Fruit fly (Drosophila melanogaster) whole organism, prepupa: Measurements from ENCODE around the gene CG4069.

Experiments
- Blimp-1 ChIP-seq: fragments of 200-800 bp; sonication (Bioruptor generic); optimal IDR thresholded peaks from 3 replicates; lab custom pipeline; 2017; ENCODE audit warnings: missing biosample characterization, missing genetic modification characterization, mild to moderate bottlenecking, moderate library complexity, missing genetic modification reagents
- CG10631 ChIP-seq: fragments of 200-800 bp; sonication (Bioruptor generic); optimal IDR thresholded peaks from 2 replicates; lab custom pipeline; 2016; ENCODE audit warnings: missing biosample characterization, missing genetic modification characterization
- CG11902 ChIP-seq: fragments of 200-800 bp; sonication (Bioruptor generic); optimal IDR thresholded peaks from 3 replicates; lab custom pipeline; 2016; ENCODE audit warnings: missing biosample characterization, missing genetic modification characterization
- CG15336 ChIP-seq: fragments of 200-800 bp; sonication (Bioruptor generic); IDR thresholded peaks from 2 replicates; pipeline ENCODE4 v1.3.6; 2022; ENCODE audit warnings: missing biosample characterization, missing genetic modification characterization
- CG1621 ChIP-seq: fragments of 200-800 bp; sonication (Bioruptor generic); optimal IDR thresholded peaks from 3 replicates; lab custom pipeline; 2018; ENCODE audit warnings: missing biosample characterization, mild to moderate bottlenecking, missing genetic modification characterization
- CG32006 ChIP-seq: fragments of 200-800 bp; sonication (Bioruptor generic); optimal IDR thresholded peaks from 3 replicates; lab custom pipeline; 2017; ENCODE audit warnings: missing biosample characterization, mild to moderate bottlenecking, missing genetic modification characterization
- CG34406 ChIP-seq: fragments of 200-800 bp; sonication (Bioruptor generic); optimal IDR thresholded peaks from 3 replicates; lab custom pipeline; 2016; ENCODE audit warnings: missing biosample characterization, missing genetic modification characterization
- CG3919 ChIP-seq: fragments of 200-800 bp; sonication (Bioruptor generic); optimal IDR thresholded peaks from 3 replicates; lab custom pipeline; 2016; ENCODE audit warnings: missing biosample characterization, missing genetic modification characterization
- CG4318 ChIP-seq: fragments of 200-800 bp; sonication (Bioruptor generic); optimal IDR thresholded peaks from 3 replicates; lab custom pipeline; 2017; ENCODE audit warnings: missing biosample characterization, mild to moderate bottlenecking, missing genetic modification characterization
- CG6163 ChIP-seq: fragments of 200-800 bp; sonication (Bioruptor generic); IDR thresholded peaks from 3 replicates; pipeline ENCODE4 v1.3.6; 2022; ENCODE audit warnings: missing biosample characterization, missing genetic modification characterization
- CG6276 ChIP-seq: fragments of 200-800 bp; sonication (Bioruptor generic); optimal IDR thresholded peaks from 2 replicates; lab custom pipeline; 2017; ENCODE audit warnings: missing biosample characterization, mild to moderate bottlenecking, missing genetic modification characterization
- CG6808 ChIP-seq: fragments of 200-800 bp; sonication (Bioruptor generic); optimal IDR thresholded peaks from 3 replicates; lab custom pipeline; 2017; ENCODE audit warnings: missing biosample characterization, missing genetic modification characterization, mild to moderate bottlenecking, moderate library complexity, missing genetic modification reagents
- CG6854 ChIP-seq: fragments of 200-800 bp; sonication (Bioruptor generic); optimal IDR thresholded peaks from 2 replicates; lab custom pipeline; 2017; ENCODE audit warnings: missing biosample characterization, mild to moderate bottlenecking, missing genetic modification characterization
- CG7368 ChIP-seq: fragments of 200-800 bp; sonication (Bioruptor generic); optimal IDR thresholded peaks from 3 replicates; lab custom pipeline; 2016; ENCODE audit warnings: missing biosample characterization, missing genetic modification characterization
- CG8119 ChIP-seq: fragments of 200-800 bp; sonication (Bioruptor generic); IDR thresholded peaks from 3 replicates; pipeline ENCODE4 v1.3.6; 2022; ENCODE audit warnings: missing biosample characterization, missing genetic modification characterization
- CG9139 ChIP-seq: fragments of 200-800 bp; sonication (Bioruptor generic); optimal IDR thresholded peaks from 3 replicates; lab custom pipeline; 2017; ENCODE audit warnings: missing biosample characterization, mild to moderate bottlenecking, missing genetic modification characterization
- Eip75B ChIP-seq: fragments of 200-800 bp; sonication (Bioruptor generic); optimal IDR thresholded peaks from 3 replicates; lab custom pipeline; 2016; ENCODE audit warnings: missing biosample characterization, missing genetic modification characterization
- Eip78C ChIP-seq: fragments of 200-800 bp; sonication (Bioruptor generic); peaks from one replicate; lab custom pipeline; 2016; ENCODE audit warnings: missing biosample characterization, missing genetic modification characterization
- Ets21C ChIP-seq: fragments of 200-800 bp; sonication (Bioruptor generic); optimal IDR thresholded peaks from 3 replicates; lab custom pipeline; 2016; ENCODE audit warnings: missing biosample characterization, missing genetic modification characterization
- Gug ChIP-seq: fragments of 200-800 bp; sonication (Bioruptor generic); IDR thresholded peaks from 2 replicates; pipeline ENCODE4 v1.3.6; 2022; ENCODE audit warnings: missing biosample characterization, missing genetic modification characterization
- Met ChIP-seq: fragments of 200-800 bp; sonication (Bioruptor generic); optimal IDR thresholded peaks from 3 replicates; lab custom pipeline; 2016; ENCODE audit warnings: missing biosample characterization, missing genetic modification characterization
- Sox102F ChIP-seq: fragments of 200-800 bp; sonication (Bioruptor generic); optimal IDR thresholded peaks from 2 replicates; lab custom pipeline; 2016; ENCODE audit warnings: missing biosample characterization, mild to moderate bottlenecking, missing genetic modification characterization
- Sox14 ChIP-seq: fragments of 200-800 bp; sonication (Bioruptor generic); optimal IDR thresholded peaks from 3 replicates; lab custom pipeline; 2016; ENCODE audit warnings: missing biosample characterization, missing genetic modification characterization
- Sox15 ChIP-seq: fragments of 200-800 bp; sonication (Bioruptor generic); optimal IDR thresholded peaks from 3 replicates; lab custom pipeline; 2016; ENCODE audit warnings: missing biosample characterization, missing genetic modification characterization
- acj6 ChIP-seq: fragments of 200-800 bp; sonication (Bioruptor generic); optimal IDR thresholded peaks from 3 replicates; lab custom pipeline; 2016; ENCODE audit warnings: missing biosample characterization, missing genetic modification characterization
- dac ChIP-seq: fragments of 200-800 bp; sonication (Bioruptor generic); optimal IDR thresholded peaks from 2 replicates; lab custom pipeline; 2017; ENCODE audit warnings: missing biosample characterization, mild to moderate bottlenecking, missing genetic modification characterization
- dsx ChIP-seq: fragments of 200-800 bp; optimal IDR thresholded peaks from 3 replicates; lab custom pipeline; 2019; ENCODE audit warnings: missing biosample characterization, mild to moderate bottlenecking, missing genetic modification characterization, moderate library complexity; ENCODE audit not compliant: poor library complexity, severe bottlenecking
- fd59A ChIP-seq: fragments of 200-800 bp; sonication (Bioruptor generic); optimal IDR thresholded peaks from 2 replicates; lab custom pipeline; 2017; ENCODE audit warnings: missing biosample characterization, mild to moderate bottlenecking, missing genetic modification characterization, missing genetic modification reagents
- fd85E ChIP-seq: fragments of 200-800 bp; sonication (Bioruptor generic); optimal IDR thresholded peaks from 3 replicates; lab custom pipeline; 2016; ENCODE audit warnings: missing biosample characterization, missing genetic modification characterization
- fkh ChIP-seq: fragments of 200-800 bp; sonication (Bioruptor generic); optimal IDR thresholded peaks from 3 replicates; lab custom pipeline; 2017; ENCODE audit warnings: missing biosample characterization, mild to moderate bottlenecking, missing genetic modification characterization, moderate library complexity
- pdm3 ChIP-seq: fragments of 200-800 bp; sonication (Bioruptor generic); optimal IDR thresholded peaks from 3 replicates; lab custom pipeline; 2016; ENCODE audit warnings: missing biosample characterization, missing genetic modification characterization
- spab ChIP-seq: fragments of 200-800 bp; sonication (Bioruptor generic); optimal IDR thresholded peaks from 2 replicates; lab custom pipeline; 2017; ENCODE audit warnings: missing biosample characterization, mild to moderate bottlenecking, missing genetic modification characterization, missing genetic modification reagents
- ss ChIP-seq, 2 experiments: fragments of 200-800 bp; sonication (Bioruptor generic); optimal IDR thresholded peaks; 2 replicates in 1 of 2; 3 replicates in 1 of 2; lab custom pipeline; 2017 to 2018; ENCODE audit warnings: mild to moderate bottlenecking in 2 of 2, missing biosample characterization in 2 of 2, missing genetic modification characterization in 2 of 2, moderate library complexity in 1 of 2
- svp ChIP-seq: fragments of 200-800 bp; sonication (Bioruptor generic); peaks from one replicate; lab custom pipeline; 2016; ENCODE audit warnings: missing biosample characterization, missing genetic modification characterization
- topi ChIP-seq: fragments of 200-800 bp; sonication (Bioruptor generic); optimal IDR thresholded peaks from 3 replicates; lab custom pipeline; 2016; ENCODE audit warnings: missing biosample characterization, missing genetic modification characterization

CG4069 gene

DNA sequence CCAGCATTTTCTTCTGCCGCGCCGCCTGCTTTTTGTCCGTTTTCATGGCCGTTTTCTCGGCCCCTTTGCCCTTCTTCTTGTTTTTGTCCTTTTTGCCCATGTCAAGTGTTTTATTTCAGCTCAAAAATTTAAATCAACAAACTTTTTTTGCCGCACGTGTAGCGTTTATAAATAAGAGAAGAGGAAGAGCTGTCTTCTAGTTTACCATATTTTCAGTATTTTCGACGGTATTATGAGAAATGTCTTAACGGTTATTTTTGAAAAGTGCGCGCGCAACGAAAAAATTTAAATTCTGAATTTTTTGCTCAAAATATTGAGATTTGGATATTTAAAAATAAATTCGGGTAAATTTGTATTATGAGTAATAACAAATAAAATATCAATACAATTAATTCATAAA lies at the start of gene CG4069:
Gene CG4069 (minus strand): TSS at position 193 of the 400 bp plus-strand sequence.
- TF ChIP-seq spab (GFP tag; lab: Kevin White, UChicago) (no peak), Met (GFP tag; lab: Kevin White, UChicago) (no peak), Sox14 (no peak), fkh (GFP tag; lab: Kevin White, UChicago) (peak; percentile 90), Sox102F (GFP tag; lab: Kevin White, UChicago) (no peak)

DNA sequence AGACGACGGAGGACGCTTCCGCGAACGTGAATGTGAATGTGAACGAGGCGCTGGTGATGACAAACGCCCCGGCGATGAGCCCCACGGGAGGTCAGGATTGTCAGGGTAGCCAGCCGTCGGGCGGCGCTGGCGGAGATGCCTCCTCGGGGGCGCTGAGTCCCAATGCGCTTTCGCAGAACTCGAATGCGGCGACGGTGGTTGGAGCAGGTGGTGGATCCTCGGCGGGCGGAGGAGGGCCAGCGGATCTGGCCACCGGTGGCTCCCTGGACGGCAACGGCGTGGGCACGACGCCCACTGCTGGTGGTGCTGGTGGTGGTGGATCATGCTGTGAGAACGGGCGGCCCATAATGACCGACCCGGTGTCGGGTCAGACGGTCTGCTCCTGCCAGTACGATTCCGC lies 48.6 kb upstream of the CG4069 start:
- TF ChIP-seq topi (GFP tag; lab: Kevin White, UChicago) (no peak), acj6 (GFP tag; lab: Kevin White, UChicago) (no peak), spab (GFP tag; lab: Kevin White, UChicago) (no peak), CG6163 (no peak), fd85E (GFP tag; lab: Kevin White, UChicago) (no peak)

DNA sequence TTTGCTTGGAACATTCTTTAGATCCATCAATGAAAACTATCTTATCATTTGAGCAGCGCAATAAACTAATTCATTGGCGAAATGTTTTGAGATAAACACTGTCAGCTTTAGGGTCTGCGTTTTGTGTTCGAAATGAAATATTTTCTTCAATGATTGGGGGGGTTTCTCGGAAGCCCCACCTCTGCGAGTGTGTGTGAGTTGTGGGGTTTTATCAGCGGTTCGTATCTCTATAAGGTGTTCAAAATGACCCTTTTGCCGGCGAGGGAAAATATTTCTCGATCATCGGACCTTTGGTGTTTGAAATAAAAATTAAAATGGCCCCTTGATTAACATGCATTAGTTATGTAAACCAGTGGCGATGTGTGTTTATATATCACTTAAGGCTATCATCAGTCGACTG lies 47.9 kb upstream of the CG4069 start:
- no peak for TF ChIP-seq Eip78C (GFP tag; lab: Kevin White, UChicago)
- TF ChIP-seq Gug (GFP tag; lab: Robert Waterston, UW), result no peak
- TF ChIP-seq CG6276, result no peak
- TF ChIP-seq CG11902, result no peak
- no peak for TF ChIP-seq pdm3 (GFP tag; lab: Kevin White, UChicago)
- no peak for TF ChIP-seq CG4318
- no peak for TF ChIP-seq CG6854 (GFP tag; lab: Kevin White, UChicago)
- no peak for TF ChIP-seq CG7368 (GFP tag; lab: Kevin White, UChicago)

dm6 chr3L:12580212-12580676 lies 43.1 kb upstream of the CG4069 start, which contains the start of gene ara:
ara (plus strand) TSS chr3L:12580672.
- TF ChIP-seq CG15336 (GFP tag; lab: Robert Waterston, UW), result 0 out of 2 replicates have a peak, but pooled peaks have one; percentile 14
- no peak for TF ChIP-seq dac (GFP tag; lab: Kevin White, UChicago)
- peak; percentile 44 for TF ChIP-seq Blimp-1 (GFP tag; lab: Kevin White, UChicago)
- TF ChIP-seq CG6163, result peak; percentile 37; the same call in 2 of the 3 replicates
- TF ChIP-seq ss (GFP tag; optimal IDR thresholded peaks at IDR 0.05; lab: Kevin White, UChicago), result peak; percentile 8 to 22
- TF ChIP-seq dsx, result no peak
- TF ChIP-seq svp (GFP tag; lab: Kevin White, UChicago), result peak; percentile 59
- TF ChIP-seq CG6854 (GFP tag; lab: Kevin White, UChicago), result peak; percentile 38
- TF ChIP-seq CG3919 (GFP tag; lab: Kevin White, UChicago), result peak; percentile 28
- 0 out of 3 replicates have a peak, but pooled peaks have one; percentile 37 for TF ChIP-seq CG8119 (GFP tag; lab: Robert Waterston, UW)
- peak; percentile 81 for TF ChIP-seq CG1621

- TF ChIP-seq svp (GFP tag; lab: Kevin White, UChicago), result no peak
- TF ChIP-seq spab (GFP tag; lab: Kevin White, UChicago), result peak; percentile 22
- TF ChIP-seq Ets21C, result no peak
- TF ChIP-seq CG4318, result no peak
- TF ChIP-seq CG1621, result no peak
- TF ChIP-seq Sox15 (GFP tag; lab: Kevin White, UChicago), result no peak
- peak; percentile 73 for TF ChIP-seq Eip78C (GFP tag; lab: Kevin White, UChicago)
- peak; percentile 64; the same call in 2 of the 3 replicates for TF ChIP-seq CG6163
- TF ChIP-seq Blimp-1 (GFP tag; lab: Kevin White, UChicago), result no peak
- TF ChIP-seq CG6808 (GFP tag; lab: Kevin White, UChicago), result peak; percentile 20
- TF ChIP-seq CG34406 (GFP tag; lab: Kevin White, UChicago), result no peak
- no peak for TF ChIP-seq CG6854 (GFP tag; lab: Kevin White, UChicago)
- no peak for TF ChIP-seq pdm3 (GFP tag; lab: Kevin White, UChicago)
- TF ChIP-seq fd59A (GFP tag; lab: Kevin White, UChicago), result no peak
- TF ChIP-seq CG3919 (GFP tag; lab: Kevin White, UChicago), result peak; percentile 13
- no peak for TF ChIP-seq CG32006
- peak; percentile 5 for TF ChIP-seq CG10631 (GFP tag; lab: Kevin White, UChicago)
- no peak for TF ChIP-seq Eip75B (GFP tag; lab: Kevin White, UChicago)
- TF ChIP-seq fd85E (GFP tag; lab: Kevin White, UChicago), result no peak
- no peak for TF ChIP-seq CG9139 (GFP tag; lab: Kevin White, UChicago)
Measured at dm6 chr3L:12574867-12575266, 37.8 kb upstream of the CG4069 start.
